Worm (Caenorhabditis elegans) whole organism, L4/young adult: Measurements from ENCODE around the gene scpl-4.

Experiments
- W03F9.2 ChIP-seq: fragments of 150-350 bp; optimal IDR thresholded peaks from 2 replicates; lab custom pipeline; 2014; ENCODE audit warnings: missing biosample characterization, missing genetic modification characterization
- him-1 ChIP-seq: sonication (generic microtip); optimal IDR thresholded peaks from 2 replicates; lab custom pipeline; 2016; ENCODE audit warnings: missing genotype, missing genetic modification reagents, missing genetic modification characterization, missing compliant biosample characterization

DNA sequence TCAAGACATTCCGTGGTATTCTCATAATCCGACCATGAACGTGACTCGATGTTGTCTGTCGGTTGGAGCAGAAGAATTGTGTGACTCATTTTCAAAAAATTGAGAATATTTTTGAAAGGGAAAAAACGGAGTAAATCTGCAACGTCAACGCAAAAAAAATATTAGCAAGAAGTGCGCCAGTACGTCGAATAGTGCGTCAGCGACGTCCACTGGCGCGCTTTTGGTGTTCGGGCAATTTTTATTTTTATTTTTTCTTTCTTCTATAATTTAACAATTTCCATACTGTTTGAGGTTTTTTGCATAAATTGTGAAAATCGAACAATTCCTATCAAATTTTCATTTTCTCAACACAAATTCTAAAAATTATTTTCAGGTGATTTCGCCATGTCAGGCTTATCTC is 20.0 kb upstream of the scpl-4 start, which contains the start of the genes erh-1 and lpd-9:
- TF ChIP-seq him-1 (tag; lab: Kevin White, UChicago) (no peak), W03F9.2 (tag; lab: Kevin White, UChicago) (peak; percentile 76)
